Worm (Caenorhabditis elegans) whole organism, L1 larva: ENCODE data around the gene clec-257.

Experiments used
- hpl-2 ChIP-seq: fragments of 150-350 bp; optimal IDR thresholded peaks from 2 replicates; lab custom pipeline; 2014; ENCODE audit warnings: missing biosample characterization, missing genetic modification reagents, missing genetic modification characterization
- lin-39 ChIP-seq: fragments of 150-350 bp; optimal IDR thresholded peaks from 2 replicates; lab custom pipeline; 2014; ENCODE audit warnings: missing biosample characterization, missing genetic modification reagents, missing genetic modification characterization
- unc-30 ChIP-seq: sonication (generic microtip); optimal IDR thresholded peaks from 2 replicates; lab custom pipeline; 2017; ENCODE audit warnings: missing biosample characterization, missing genetic modification characterization
- unc-62 ChIP-seq: fragments of 150-350 bp; optimal IDR thresholded peaks from 2 replicates; lab custom pipeline; 2014; ENCODE audit warnings: missing biosample characterization, missing genetic modification reagents, missing genetic modification characterization

ce11 chrV:18731579-18732041 lies 41.3 kb upstream of the clec-257 start, which contains the start of the genes asp-18 and scl-19:
- TF ChIP-seq lin-39 (no peak), unc-62 (GFP tag; lab: Kevin White, UChicago) (no peak), unc-30 (tag; lab: Kevin White, UChicago) (no peak), hpl-2 (no peak)
